Worm (Caenorhabditis elegans) whole organism, L4 larva: Measurements from ENCODE around the gene cutl-19.
A peak's percentile ranks its signal among the peaks of the same experiment; 100 is the strongest.

Experiments
- D1046.2 ChIP-seq: fragments of 200-800 bp; sonication (Bioruptor generic); IDR thresholded peaks from 2 replicates; pipeline ENCODE4 v1.3.6; 2022; ENCODE audit warnings: missing genetic modification characterization, missing compliant biosample characterization
- F44E2.7 ChIP-seq: fragments of 200-800 bp; sonication (Bioruptor generic); IDR thresholded peaks from 2 replicates; pipeline ENCODE4 v2.1.2; 2022; ENCODE audit warnings: missing genetic modification characterization, missing compliant biosample characterization
- F49E8.2 ChIP-seq: sonication (generic microtip); optimal IDR thresholded peaks from 2 replicates; lab custom pipeline; 2016; ENCODE audit warnings: missing compliant biosample characterization, mild to moderate bottlenecking, missing genetic modification characterization, borderline replicate concordance
- T20F7.1 ChIP-seq: fragments of 200-800 bp; sonication (Bioruptor generic); optimal IDR thresholded peaks from 2 replicates; lab custom pipeline; 2018; ENCODE audit warnings: mild to moderate bottlenecking, missing genetic modification characterization, missing compliant biosample characterization
- Y105C5A.15 ChIP-seq: fragments of 200-800 bp; sonication (Bioruptor generic); IDR thresholded peaks from 2 replicates; pipeline ENCODE4 v1.3.6; 2022; ENCODE audit warnings: missing genetic modification characterization, missing compliant biosample characterization
- Y48G9A.11 ChIP-seq: fragments of 200-800 bp; sonication (Bioruptor generic); IDR thresholded peaks from 2 replicates; pipeline ENCODE4 v1.3.6; 2022; ENCODE audit warnings: missing genetic modification reagents, missing genetic modification characterization, missing compliant biosample characterization
- Y5F2A.4 ChIP-seq: fragments of 200-800 bp; sonication (Bioruptor generic); optimal IDR thresholded peaks from 2 replicates; lab custom pipeline; 2018; ENCODE audit warnings: mild to moderate bottlenecking, missing genetic modification characterization, missing compliant biosample characterization
- ZK337.2 ChIP-seq: fragments of 200-800 bp; sonication (Bioruptor generic); IDR thresholded peaks from 2 replicates; pipeline ENCODE4 v1.3.6; 2022; ENCODE audit warnings: missing genetic modification reagents, missing genetic modification characterization, missing compliant biosample characterization
- ZK546.5 ChIP-seq, 2 experiments: sonication (generic microtip); optimal IDR thresholded peaks; 2 replicates each; lab custom pipeline; 2017; ENCODE audit warnings: missing biosample characterization in 2 of 2, missing genetic modification characterization in 2 of 2
- ama-1 ChIP-seq: fragments of 150-350 bp; optimal IDR thresholded peaks from 2 replicates; lab custom pipeline; 2014; ENCODE audit warnings: inconsistent platforms, mixed read lengths
- arid-1 ChIP-seq: fragments of 200-800 bp; sonication (Bioruptor generic); conservative IDR thresholded peaks from 2 replicates; pipeline ENCODE4 v1.3.6; 2022; ENCODE audit warnings: missing genetic modification reagents, missing genetic modification characterization, missing compliant biosample characterization
- ceh-28 ChIP-seq: fragments of 150-350 bp; optimal IDR thresholded peaks from 2 replicates; lab custom pipeline; 2014; ENCODE audit warnings: missing biosample characterization, missing genetic modification reagents, missing genetic modification characterization
- dmd-6 ChIP-seq: fragments of 200-800 bp; sonication (Bioruptor generic); IDR thresholded peaks from 2 replicates; pipeline ENCODE4 v1.3.6; 2022; ENCODE audit warnings: missing genetic modification reagents, missing genetic modification characterization, missing compliant biosample characterization
- dmd-8 ChIP-seq: fragments of 200-800 bp; sonication (Bioruptor generic); IDR thresholded peaks from 2 replicates; pipeline ENCODE4 v1.3.6; 2022; ENCODE audit warnings: missing genetic modification characterization, missing compliant biosample characterization
- dpl-1 ChIP-seq: fragments of 150-350 bp; optimal IDR thresholded peaks from 2 replicates; lab custom pipeline; 2014; ENCODE audit warnings: missing biosample characterization, missing genetic modification reagents, missing genetic modification characterization
- egl-27 ChIP-seq: sonication (generic microtip); optimal IDR thresholded peaks from 3 replicates; lab custom pipeline; 2017; ENCODE audit warnings: missing biosample characterization, missing genetic modification reagents, missing genetic modification characterization
- fkh-10 ChIP-seq: fragments of 150-350 bp; optimal IDR thresholded peaks from 2 replicates; lab custom pipeline; 2014; ENCODE audit warnings: missing biosample characterization, missing genetic modification reagents, missing genetic modification characterization
- hif-1 ChIP-seq, 2 experiments: sonication (generic microtip); optimal IDR thresholded peaks; 2 replicates each; lab custom pipeline; 2016 to 2017; ENCODE audit warnings: missing compliant biosample characterization in 2 of 2, missing genetic modification characterization in 2 of 2, missing genetic modification reagents in 2 of 2, missing genotype in 2 of 2, mild to moderate bottlenecking in 1 of 2
- hlh-11 ChIP-seq: fragments of 200-800 bp; sonication (Bioruptor generic); optimal IDR thresholded peaks from 2 replicates; lab custom pipeline; 2018; ENCODE audit warnings: mild to moderate bottlenecking, missing genetic modification characterization, missing compliant biosample characterization
- hlh-30 ChIP-seq: sonication (generic microtip); optimal IDR thresholded peaks from 2 replicates; lab custom pipeline; 2017; ENCODE audit warnings: antibody characterized with exemption, mild to moderate bottlenecking, missing genetic modification characterization, missing compliant biosample characterization; ENCODE audit not compliant: insufficient read depth
- hmg-1.1 ChIP-seq: fragments of 200-800 bp; sonication (Bioruptor generic); IDR thresholded peaks from 2 replicates; pipeline ENCODE4 v1.3.6; 2022; ENCODE audit warnings: missing genetic modification reagents, missing genetic modification characterization, missing compliant biosample characterization
- lim-7 ChIP-seq: fragments of 200-800 bp; sonication (Bioruptor generic); IDR thresholded peaks from 2 replicates; pipeline ENCODE4 v1.3.6; 2022; ENCODE audit warnings: missing genetic modification characterization, missing compliant biosample characterization
- lin-1 ChIP-seq: fragments of 200-800 bp; sonication (Bioruptor generic); IDR thresholded peaks from 2 replicates; pipeline ENCODE4 v1.3.6; 2022; ENCODE audit warnings: missing genetic modification reagents, missing genetic modification characterization, missing compliant biosample characterization
- lin-29 ChIP-seq: fragments of 200-800 bp; sonication (Bioruptor generic); IDR thresholded peaks from 2 replicates; pipeline ENCODE4 v1.3.6; 2022; ENCODE audit warnings: missing genetic modification reagents, missing genetic modification characterization, missing compliant biosample characterization
- lin-38 ChIP-seq: fragments of 200-800 bp; sonication (Bioruptor generic); IDR thresholded peaks from 2 replicates; pipeline ENCODE4 v1.3.6; 2022; ENCODE audit warnings: missing genetic modification reagents, missing genetic modification characterization, missing compliant biosample characterization
- lir-3 ChIP-seq: sonication (generic microtip); optimal IDR thresholded peaks from 2 replicates; lab custom pipeline; 2016; ENCODE audit warnings: mild to moderate bottlenecking, missing genetic modification characterization, missing compliant biosample characterization
- lsy-2 ChIP-seq, 2 experiments: fragments of 150-350 bp in 1 of 2; sonication (generic microtip) in 1 of 2; optimal IDR thresholded peaks; 2 replicates each; lab custom pipeline; 2014 to 2017; ENCODE audit warnings: missing biosample characterization in 2 of 2, missing genetic modification characterization in 2 of 2
- mes-2 ChIP-seq: sonication (generic microtip); optimal IDR thresholded peaks from 2 replicates; lab custom pipeline; 2016; ENCODE audit warnings: missing genotype, mild to moderate bottlenecking, missing genetic modification characterization, missing compliant biosample characterization; ENCODE audit not compliant: poor library complexity, severe bottlenecking
- nhr-10 ChIP-seq: fragments of 150-350 bp; optimal IDR thresholded peaks from 2 replicates; lab custom pipeline; 2014; ENCODE audit warnings: missing biosample characterization, missing genetic modification characterization
- nhr-11 ChIP-seq: fragments of 150-350 bp; optimal IDR thresholded peaks from 2 replicates; lab custom pipeline; 2014; ENCODE audit warnings: missing biosample characterization, missing genetic modification characterization
- nhr-28 ChIP-seq: fragments of 150-350 bp; optimal IDR thresholded peaks from 2 replicates; lab custom pipeline; 2014; ENCODE audit warnings: missing biosample characterization, missing genetic modification characterization
- nhr-48 ChIP-seq: sonication (generic microtip); optimal IDR thresholded peaks from 2 replicates; lab custom pipeline; 2016; ENCODE audit warnings: mild to moderate bottlenecking, missing genetic modification characterization, missing compliant biosample characterization
- nhr-77 ChIP-seq: fragments of 150-350 bp; optimal IDR thresholded peaks from 2 replicates; lab custom pipeline; 2014; ENCODE audit warnings: missing biosample characterization, missing genetic modification characterization
- skn-1 ChIP-seq: fragments of 150-350 bp; optimal IDR thresholded peaks from 2 replicates; lab custom pipeline; 2014; ENCODE audit warnings: missing biosample characterization, missing genetic modification characterization
- snpc-4 ChIP-seq: fragments of 150-350 bp; optimal IDR thresholded peaks from 2 replicates; lab custom pipeline; 2014; ENCODE audit warnings: missing biosample characterization, missing genetic modification characterization
- tra-1 ChIP-seq: fragments of 200-800 bp; sonication (Bioruptor generic); IDR thresholded peaks from 2 replicates; pipeline ENCODE4 v1.3.6; 2022; ENCODE audit warnings: missing genetic modification reagents, missing genetic modification characterization, missing compliant biosample characterization
- vab-7 ChIP-seq: fragments of 200-800 bp; sonication (Bioruptor generic); IDR thresholded peaks from 2 replicates; pipeline ENCODE4 v1.3.6; 2022; ENCODE audit warnings: missing genetic modification reagents, missing genetic modification characterization, missing compliant biosample characterization
- ztf-7 ChIP-seq: fragments of 150-350 bp; optimal IDR thresholded peaks from 2 replicates; lab custom pipeline; 2014; ENCODE audit warnings: missing biosample characterization, missing genetic modification characterization

Gene cutl-19

ce11 chrIII:5190671-5191174 lies 26.7 kb downstream of the cutl-19 start, which contains the start of gene hira-1 (continued):
- TF ChIP-seq tra-1 (GFP tag; lab: Robert Waterston, UW) (no peak), ZK546.5 (tag; optimal IDR thresholded peaks at IDR 0.05; lab: Kevin White, UChicago) (no peak), lir-3 (tag; lab: Kevin White, UChicago) (no peak), vab-7 (no peak), hlh-11 (tag; lab: Kevin White, UChicago) (no peak), Y48G9A.11 (GFP tag; lab: Robert Waterston, UW) (no peak), hif-1 (tag; optimal IDR thresholded peaks at IDR 0.05; lab: Kevin White, UChicago) (no peak), dmd-8 (GFP tag; lab: Robert Waterston, UW) (no peak), F49E8.2 (tag; lab: Kevin White, UChicago) (no peak), dpl-1 (GFP tag; lab: Kevin White, UChicago) (peak; percentile 77), lim-7 (GFP tag; lab: Robert Waterston, UW) (no peak), nhr-10 (no peak), Y105C5A.15 (GFP tag; lab: Robert Waterston, UW) (no peak), ceh-28 (tag; lab: Kevin White, UChicago) (no peak), dmd-6 (GFP tag; lab: Robert Waterston, UW) (no peak), skn-1 (tag; lab: Kevin White, UChicago) (no peak), mes-2 (tag; lab: Kevin White, UChicago) (peak; percentile 63), nhr-48 (tag; lab: Kevin White, UChicago) (no peak), ztf-7 (peak; percentile 9), ama-1 (lab: Kevin White, UChicago) (no peak), F44E2.7 (GFP tag; lab: Robert Waterston, UW) (no peak), hmg-1.1 (GFP tag; lab: Robert Waterston, UW) (no peak), nhr-28 (tag; lab: Kevin White, UChicago) (no peak), T20F7.1 (GFP tag; lab: Kevin White, UChicago) (no peak), lin-1 (no peak), hlh-30 (tag; lab: Kevin White, UChicago) (peak; percentile 39), D1046.2 (GFP tag; lab: Robert Waterston, UW) (no peak), snpc-4 (tag; lab: Kevin White, UChicago) (no peak)

ce11 chrIII:5190179-5190578 lies 27.2 kb downstream of the cutl-19 start:
- TF ChIP-seq nhr-11 (tag; lab: Kevin White, UChicago) (no peak), arid-1 (GFP tag; lab: Robert Waterston, UW) (0 out of 2 replicates have a peak, but pooled peaks have one; percentile 29), mes-2 (tag; lab: Kevin White, UChicago) (peak; percentile 88), nhr-77 (no peak), ZK337.2 (peak; percentile 58; the same call in 1 of the 2 replicates), lin-38 (GFP tag; lab: Robert Waterston, UW) (peak; percentile 44), hif-1 (tag; optimal IDR thresholded peaks at IDR 0.05; lab: Kevin White, UChicago) (peak in 1 of 2 experiments; percentile 27), lsy-2 (tag; optimal IDR thresholded peaks at IDR 0.05; lab: Kevin White, UChicago) (peak in 1 of 2 experiments; percentile 27), fkh-10 (GFP tag; lab: Kevin White, UChicago) (no peak), dpl-1 (GFP tag; lab: Kevin White, UChicago) (peak; percentile 88), lim-7 (GFP tag; lab: Robert Waterston, UW) (no peak), F49E8.2 (tag; lab: Kevin White, UChicago) (peak; percentile 16), Y5F2A.4 (no peak), egl-27 (tag; lab: Kevin White, UChicago) (no peak), dmd-6 (GFP tag; lab: Robert Waterston, UW) (peak; percentile 33; the same call in 1 of the 2 replicates), ZK546.5 (tag; optimal IDR thresholded peaks at IDR 0.05; lab: Kevin White, UChicago) (no peak), lin-29 (GFP tag; lab: Robert Waterston, UW) (no peak)
- TF ChIP-seq, all 104 proteins: peak for 9
